Worm (Caenorhabditis elegans) whole organism, L4 larva: ENCODE data around the gene tag-275.

ENCODE experiments used
- hlh-11 ChIP-seq: fragments of 200-800 bp; sonication (Bioruptor generic); optimal IDR thresholded peaks from 2 replicates; lab custom pipeline; 2018; ENCODE audit warnings: mild to moderate bottlenecking, missing genetic modification characterization, missing compliant biosample characterization
- pqm-1 ChIP-seq: sonication (generic microtip); optimal IDR thresholded peaks from 2 replicates; lab custom pipeline; 2017; ENCODE audit warnings: missing biosample characterization, missing genetic modification characterization

DNA sequence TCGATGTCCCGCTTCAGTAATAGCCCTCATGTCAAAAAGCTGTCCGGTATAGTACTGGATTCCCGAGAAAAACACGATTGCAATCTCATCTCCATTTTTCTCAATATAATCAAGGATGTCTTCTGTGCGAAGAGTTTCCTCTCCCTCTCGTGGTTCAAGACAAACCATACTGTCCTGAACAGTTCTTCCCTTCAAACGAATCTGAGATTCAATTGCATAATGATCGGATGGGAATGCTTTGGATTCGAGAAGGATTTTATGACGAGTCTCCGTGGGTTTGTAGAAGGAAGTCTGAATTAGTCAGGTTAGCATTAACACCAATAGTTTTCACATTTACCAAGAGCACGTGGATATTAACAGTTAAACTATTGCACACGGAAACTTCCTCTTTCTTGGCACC is 42.4 kb downstream of the tag-275 start:
- TF ChIP-seq pqm-1 (tag; lab: Kevin White, UChicago) (no peak), hlh-11 (tag; lab: Kevin White, UChicago) (no peak)
